Fruit fly (Drosophila melanogaster): ENCODE measurements around the gene CG14074.
A peak's percentile ranks its signal among the peaks of the same experiment; 100 is the strongest.

Gene CG14074

DNA sequence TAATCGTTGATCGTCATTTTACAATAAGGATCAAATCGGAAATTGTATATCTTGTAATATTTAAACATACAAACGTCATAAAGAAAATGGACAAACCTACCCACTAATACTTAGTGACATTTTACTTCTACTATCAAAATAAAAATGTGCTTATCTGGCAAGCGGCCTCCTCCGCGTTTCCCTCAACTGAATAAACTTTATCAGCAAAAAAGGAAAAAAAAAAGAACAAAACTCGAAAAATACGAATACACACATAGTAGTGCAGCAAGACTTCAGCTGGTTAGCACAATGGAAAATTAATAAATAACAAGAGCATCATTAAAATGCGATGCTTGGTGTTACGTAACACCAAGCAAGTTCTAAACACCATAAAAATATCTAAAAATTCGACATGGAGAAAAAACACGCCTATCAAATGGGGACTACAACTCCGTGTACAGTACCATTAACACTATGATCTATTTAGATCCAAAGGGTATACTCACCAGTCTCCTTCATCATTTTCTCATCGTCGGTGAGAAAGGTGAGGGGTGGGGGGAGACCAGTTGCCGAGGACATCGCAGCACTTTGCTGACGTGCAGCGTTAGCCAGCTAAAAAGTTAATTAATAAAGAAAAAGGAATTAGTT lies 31.5 kb downstream of the CG14074 start (continued):
- no peak for TF ChIP-seq HLHmδ (GFP tag; optimal IDR thresholded peaks at IDR 0.05)
- no peak for TF ChIP-seq repo (GFP tag; optimal IDR thresholded peaks at IDR 0.05)
- TF ChIP-seq CG17612 (GFP tag; IDR thresholded peaks at IDR 0.05) = 0 out of 2 replicates have a peak, but pooled peaks have one; percentile 11
- TF ChIP-seq disco-r (GFP tag; optimal IDR thresholded peaks at IDR 0.05) = no peak
- TF ChIP-seq twi (tag; optimal IDR thresholded peaks at IDR 0.05) = no peak
- TF ChIP-seq ERR (GFP tag; optimal IDR thresholded peaks at IDR 0.05) = no peak
- no peak for TF ChIP-seq NFAT (GFP tag; IDR thresholded peaks at IDR 0.05)
- TF ChIP-seq slbo (GFP tag; IDR thresholded peaks at IDR 0.05) = no peak
- TF ChIP-seq Hr51 (GFP tag; optimal IDR thresholded peaks at IDR 0.05) = no peak
- TF ChIP-seq CG15011 (GFP tag; optimal IDR thresholded peaks at IDR 0.05) = no peak
- TF ChIP-seq bab2 (GFP tag; optimal IDR thresholded peaks at IDR 0.05) = no peak
- no peak for TF ChIP-seq amos (GFP tag; IDR thresholded peaks at IDR 0.05; ENCODE audit: partially characterized antibody)
- no peak for TF ChIP-seq CG1024 (GFP tag; IDR thresholded peaks at IDR 0.05)
- TF ChIP-seq Med (GFP tag) = no peak

DNA sequence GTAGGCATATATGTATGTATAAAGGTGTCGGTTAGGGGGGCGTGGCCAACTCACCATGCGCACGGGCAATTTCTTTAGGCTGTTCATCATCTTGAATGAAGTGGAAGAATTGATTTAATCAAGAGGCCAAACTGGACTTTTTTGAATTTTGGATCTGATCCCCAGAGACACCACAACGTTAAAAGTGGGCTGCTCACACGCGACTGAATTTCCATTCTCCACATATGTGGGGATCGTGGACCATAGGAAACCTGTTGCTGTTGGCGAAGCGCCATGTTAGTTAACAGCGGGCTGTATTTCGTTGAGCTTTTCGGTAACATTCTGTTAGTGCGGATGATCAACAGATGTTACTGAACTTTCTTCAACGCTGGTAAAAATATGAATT lies 32.1 kb downstream of the CG14074 start, which contains the start of gene CG3902:
CG3902 (minus strand) TSS at position 208 of the 385 bp plus-strand sequence.
- no peak for TF ChIP-seq Ada2b (GFP tag; IDR thresholded peaks at IDR 0.05)
- TF ChIP-seq CG11085 (GFP tag; IDR thresholded peaks at IDR 0.05) = no peak
- peak; percentile 7 for TF ChIP-seq sd (tag; optimal IDR thresholded peaks at IDR 0.05)
- TF ChIP-seq CG3281 (GFP tag; optimal IDR thresholded peaks at IDR 0.05) = peak; percentile 16
- TF ChIP-seq BtbVII (GFP tag; optimal IDR thresholded peaks at IDR 0.05) = peak; percentile 43
- peak; percentile 42 for TF ChIP-seq MESR4 (GFP tag; optimal IDR thresholded peaks at IDR 0.05)
- TF ChIP-seq Eip74EF (GFP tag; optimal IDR thresholded peaks at IDR 0.05) = peak in 1 of 2 experiments; percentile 19
- TF ChIP-seq bowl (GFP tag; IDR thresholded peaks at IDR 0.05) = no peak
- TF ChIP-seq Rfx (GFP tag; IDR thresholded peaks at IDR 0.05) = peak; percentile 44; the same call in 1 of the 2 replicates
- peak; percentile 13; the same call in 1 of the 2 replicates for TF ChIP-seq stc (GFP tag; IDR thresholded peaks at IDR 0.05)
- no peak for TF ChIP-seq Tbp (GFP tag; optimal IDR thresholded peaks at IDR 0.05)
- TF ChIP-seq salm (tag; optimal IDR thresholded peaks at IDR 0.05) = no peak
- no peak for TF ChIP-seq cato (GFP tag; optimal IDR thresholded peaks at IDR 0.05; ENCODE audit: borderline replicate concordance)
- peak; percentile 55 for TF ChIP-seq ftz-f1 (GFP tag; optimal IDR thresholded peaks at IDR 0.05)
- peak; percentile 34 for TF ChIP-seq ems (GFP tag; optimal IDR thresholded peaks at IDR 0.05)
- peak; percentile 45 for TF ChIP-seq HHEX (GFP tag; optimal IDR thresholded peaks at IDR 0.05)
- TF ChIP-seq Hand (GFP tag; optimal IDR thresholded peaks at IDR 0.05) = peak; percentile 49
- peak; percentile 49 for TF ChIP-seq CG12659 (GFP tag; optimal IDR thresholded peaks at IDR 0.05)
- peak; percentile 28 for TF ChIP-seq CG17385 (GFP tag; optimal IDR thresholded peaks at IDR 0.05)
- peak; percentile 43 for TF ChIP-seq odd (GFP tag; optimal IDR thresholded peaks at IDR 0.05)
- peak; percentile 47 for TF ChIP-seq slbo (GFP tag; IDR thresholded peaks at IDR 0.05)
- peak; percentile 47 for TF ChIP-seq CG13296 (GFP tag; optimal IDR thresholded peaks at IDR 0.05)
- TF ChIP-seq dm (GFP tag; optimal IDR thresholded peaks at IDR 0.05) = no peak
- peak; percentile 67 for TF ChIP-seq CG5953 (GFP tag; IDR thresholded peaks at IDR 0.05)
- TF ChIP-seq lab (GFP tag; optimal IDR thresholded peaks at IDR 0.05) = peak; percentile 65
- 0 out of 3 replicates have a peak, but pooled peaks have one; percentile 56 for TF ChIP-seq mld (GFP tag; IDR thresholded peaks at IDR 0.05; ENCODE audit: partially characterized antibody)
- TF ChIP-seq CG33213 (GFP tag; optimal IDR thresholded peaks at IDR 0.05) = peak; percentile 7
- no peak for TF ChIP-seq bcd (GFP tag; optimal IDR thresholded peaks at IDR 0.05)
- no peak for TF ChIP-seq lov (optimal IDR thresholded peaks at IDR 0.05)
- TF ChIP-seq lov (GFP tag; IDR thresholded peaks at IDR 0.05) = peak; percentile 71; the same call in 2 of the 3 replicates
- peak; percentile 71 for TF ChIP-seq CG10543 (GFP tag; optimal IDR thresholded peaks at IDR 0.05)
- no peak for TF ChIP-seq so (GFP tag; IDR thresholded peaks at IDR 0.05)
- TF ChIP-seq sens (GFP tag) = peak; percentile 74
- TF ChIP-seq Dbx (GFP tag; IDR thresholded peaks at IDR 0.05) = peak; percentile 36; the same call in 1 of the 3 replicates
- peak; percentile 18 for TF ChIP-seq Max (GFP tag; optimal IDR thresholded peaks at IDR 0.05)
- peak; percentile 84 for TF ChIP-seq grn (GFP tag; optimal IDR thresholded peaks at IDR 0.05)
